Fruit fly (Drosophila melanogaster) whole organism, embryonic: ENCODE results near the gene CG32280.

Experiments
- Adf1 ChIP-seq: fragments of 200-800 bp; sonication (Bioruptor generic); IDR thresholded peaks from 2 replicates; pipeline ENCODE4 v1.3.6; 2022; ENCODE audit warnings: missing biosample characterization, missing genetic modification characterization
- Atf6 ChIP-seq: fragments of 200-800 bp; sonication (Bioruptor generic); IDR thresholded peaks from 2 replicates; pipeline ENCODE4 v1.3.6; 2022; ENCODE audit warnings: missing biosample characterization, missing genetic modification characterization
- BtbVII ChIP-seq: fragments of 200-800 bp; sonication (Bioruptor generic); optimal IDR thresholded peaks from 3 replicates; lab custom pipeline; 2017; ENCODE audit warnings: missing biosample characterization, mild to moderate bottlenecking, missing genetic modification characterization
- CG11085 ChIP-seq: fragments of 200-800 bp; sonication (Bioruptor generic); IDR thresholded peaks from 2 replicates; pipeline ENCODE4 v1.3.6; 2022; ENCODE audit warnings: missing biosample characterization, missing genetic modification characterization
- CG12104 ChIP-seq: fragments of 200-800 bp; sonication (Bioruptor generic); optimal IDR thresholded peaks from 3 replicates; lab custom pipeline; 2016; ENCODE audit warnings: missing biosample characterization, missing genetic modification characterization
- CG12155 ChIP-seq: fragments of 200-800 bp; sonication (Bioruptor generic); optimal IDR thresholded peaks from 3 replicates; lab custom pipeline; 2016; ENCODE audit warnings: missing biosample characterization, missing genetic modification characterization
- CG15269 ChIP-seq: fragments of 200-800 bp; sonication (Bioruptor generic); optimal IDR thresholded peaks from 2 replicates; lab custom pipeline; 2018; ENCODE audit warnings: missing biosample characterization, mild to moderate bottlenecking, missing genetic modification characterization, moderate library complexity
- CG15696 ChIP-seq: fragments of 200-800 bp; sonication (Bioruptor generic); optimal IDR thresholded peaks from 2 replicates; lab custom pipeline; 2019; ENCODE audit warnings: missing biosample characterization, mild to moderate bottlenecking, missing genetic modification characterization, moderate library complexity
- CG17359 ChIP-seq: fragments of 200-800 bp; sonication (Bioruptor generic); optimal IDR thresholded peaks from 3 replicates; lab custom pipeline; 2018; ENCODE audit warnings: missing biosample characterization, mild to moderate bottlenecking, missing genetic modification characterization, moderate library complexity
- CG18619 ChIP-seq: fragments of 200-800 bp; sonication (Bioruptor generic); optimal IDR thresholded peaks from 3 replicates; lab custom pipeline; 2017; ENCODE audit warnings: missing biosample characterization, mild to moderate bottlenecking, missing genetic modification characterization
- CG2199 ChIP-seq: fragments of 200-800 bp; sonication (Bioruptor generic); IDR thresholded peaks from 3 replicates; pipeline ENCODE4 v1.3.6; 2022; ENCODE audit warnings: missing biosample characterization, missing genetic modification characterization
- CG31365 ChIP-seq: fragments of 200-800 bp; sonication (Bioruptor generic); optimal IDR thresholded peaks from 2 replicates; lab custom pipeline; 2018; ENCODE audit warnings: missing biosample characterization, mild to moderate bottlenecking, missing genetic modification characterization
- CG34422 ChIP-seq: fragments of 200-800 bp; sonication (Bioruptor generic); IDR thresholded peaks from 3 replicates; pipeline ENCODE4 v1.3.6; 2022; ENCODE audit warnings: missing biosample characterization, missing genetic modification characterization
- CG3726 ChIP-seq: fragments of 200-800 bp; sonication (Bioruptor generic); IDR thresholded peaks from 3 replicates; pipeline ENCODE4, ENCODE4 v1.3.6; 2022; ENCODE audit warnings: missing biosample characterization, missing genetic modification characterization
- CG3995 ChIP-seq: fragments of 200-800 bp; sonication (Bioruptor generic); optimal IDR thresholded peaks from 3 replicates; lab custom pipeline; 2016; ENCODE audit warnings: missing biosample characterization, missing genetic modification characterization
- CG6254 ChIP-seq: fragments of 200-800 bp; sonication (Bioruptor generic); optimal IDR thresholded peaks from 3 replicates; lab custom pipeline; 2017; ENCODE audit warnings: mild to moderate bottlenecking, missing biosample characterization, missing genetic modification reagents, missing genetic modification characterization
- CG8359 ChIP-seq: fragments of 200-800 bp; sonication (Bioruptor generic); optimal IDR thresholded peaks from 2 replicates; lab custom pipeline; 2017; ENCODE audit warnings: missing biosample characterization, mild to moderate bottlenecking, missing genetic modification characterization, borderline replicate concordance
- CG8478 ChIP-seq: fragments of >200 bp; optimal IDR thresholded peaks from 2 replicates; lab custom pipeline; 2018
- CG8924 ChIP-seq: fragments of 200-800 bp; optimal IDR thresholded peaks from 3 replicates; lab custom pipeline; 2019; ENCODE audit warnings: missing biosample characterization, mild to moderate bottlenecking, missing genetic modification characterization, moderate library complexity
- CG8944 ChIP-seq: fragments of 200-800 bp; sonication (Bioruptor generic); optimal IDR thresholded peaks from 3 replicates; lab custom pipeline; 2016; ENCODE audit warnings: missing biosample characterization, missing genetic modification characterization
- CkIIα-i1 ChIP-seq: fragments of 200-800 bp; sonication (Bioruptor generic); IDR thresholded peaks from 2 replicates; pipeline ENCODE4 v1.3.6; 2022; ENCODE audit warnings: missing biosample characterization, missing genetic modification characterization
- Hsf ChIP-seq: fragments of 200-800 bp; sonication (Bioruptor generic); optimal IDR thresholded peaks from 3 replicates; lab custom pipeline; 2016; ENCODE audit warnings: missing biosample characterization, missing genetic modification characterization
- Mad ChIP-seq: fragments of 200-800 bp; sonication (Bioruptor generic); optimal IDR thresholded peaks from 2 replicates; lab custom pipeline; 2016; ENCODE audit warnings: missing biosample characterization, missing genetic modification characterization
- Oli ChIP-seq: fragments of 200-800 bp; sonication (Bioruptor generic); optimal IDR thresholded peaks from 2 replicates; lab custom pipeline; 2018; ENCODE audit warnings: missing biosample characterization, mild to moderate bottlenecking, missing genetic modification characterization, moderate library complexity
- Opbp ChIP-seq: fragments of 200-800 bp; sonication (Bioruptor generic); IDR thresholded peaks from 3 replicates; pipeline ENCODE4 v1.3.6; 2022; ENCODE audit warnings: missing biosample characterization, missing genetic modification characterization; ENCODE audit not compliant: partially characterized antibody
- Poxn ChIP-seq: fragments of 200-800 bp; sonication (Bioruptor generic); IDR thresholded peaks from 2 replicates; pipeline ENCODE4 v1.3.6; 2022; ENCODE audit warnings: missing biosample characterization, missing genetic modification characterization
- Sin3A ChIP-seq: fragments of >200 bp; optimal IDR thresholded peaks from 2 replicates; lab custom pipeline; 2018
- Xbp1 ChIP-seq: fragments of 200-800 bp; sonication (Bioruptor generic); optimal IDR thresholded peaks from 3 replicates; lab custom pipeline; 2016; ENCODE audit warnings: missing biosample characterization, mild to moderate bottlenecking, missing genetic modification characterization
- amos ChIP-seq: fragments of 200-800 bp; sonication (Bioruptor generic); IDR thresholded peaks from 2 replicates; pipeline ENCODE4 v1.3.6; 2022; ENCODE audit warnings: missing biosample characterization, missing genetic modification characterization; ENCODE audit not compliant: partially characterized antibody
- caup ChIP-seq: fragments of 200-800 bp; sonication (Bioruptor generic); optimal IDR thresholded peaks from 3 replicates; lab custom pipeline; 2017; ENCODE audit warnings: missing biosample characterization, mild to moderate bottlenecking, missing genetic modification characterization, moderate library complexity; ENCODE audit not compliant: severe bottlenecking
- chif ChIP-seq, 2 experiments: fragments of 200-800 bp; sonication (Bioruptor generic); optimal IDR thresholded peaks; 3 replicates each; lab custom pipeline; 2016; ENCODE audit warnings: missing biosample characterization in 2 of 2, missing genetic modification characterization in 2 of 2
- crc ChIP-seq: fragments of 200-800 bp; sonication (Bioruptor generic); optimal IDR thresholded peaks from 2 replicates; lab custom pipeline; 2016; ENCODE audit warnings: missing biosample characterization, missing genetic modification characterization
- dpn ChIP-seq, 2 experiments: fragments of 200-800 bp; sonication (Bioruptor generic); optimal IDR thresholded peaks; 3 replicates each; lab custom pipeline; 2016; ENCODE audit warnings: missing biosample characterization in 2 of 2, missing genetic modification characterization in 2 of 2
- esg ChIP-seq: fragments of 200-800 bp; sonication (Bioruptor generic); conservative IDR thresholded peaks from 2 replicates; pipeline ENCODE4 v1.3.6; 2022; ENCODE audit warnings: missing biosample characterization, missing genetic modification characterization
- gce ChIP-seq: fragments of 200-800 bp; sonication (Bioruptor generic); IDR thresholded peaks from 3 replicates; pipeline ENCODE4 v1.3.6; 2022; ENCODE audit warnings: missing biosample characterization, missing genetic modification characterization
- gem ChIP-seq: fragments of 200-800 bp; sonication (Bioruptor generic); optimal IDR thresholded peaks from 2 replicates; lab custom pipeline; 2019; ENCODE audit warnings: missing biosample characterization, mild to moderate bottlenecking, missing genetic modification characterization, moderate library complexity
- grn ChIP-seq: fragments of 200-800 bp; sonication (Bioruptor generic); optimal IDR thresholded peaks from 3 replicates; lab custom pipeline; 2017; ENCODE audit warnings: missing biosample characterization, missing genetic modification characterization
- gsb ChIP-seq: fragments of 200-800 bp; sonication (Bioruptor generic); IDR thresholded peaks from 2 replicates; pipeline ENCODE4 v1.3.6; 2022; ENCODE audit warnings: missing biosample characterization, missing genetic modification characterization
- gt ChIP-seq: fragments of 200-800 bp; sonication (Bioruptor generic); IDR thresholded peaks from 2 replicates; pipeline ENCODE4 v1.3.6; 2022; ENCODE audit warnings: missing biosample characterization, missing genetic modification characterization
- insv ChIP-seq, 2 experiments: fragments of 200-800 bp; sonication (Bioruptor generic); optimal IDR thresholded peaks; 3 replicates each; lab custom pipeline; 2016 to 2018; ENCODE audit warnings: missing biosample characterization in 2 of 2, missing genetic modification characterization in 2 of 2
- inv ChIP-seq: fragments of 200-800 bp; sonication (Bioruptor generic); IDR thresholded peaks from 2 replicates; pipeline ENCODE4 v1.3.6; 2022; ENCODE audit warnings: missing biosample characterization, missing genetic modification characterization; ENCODE audit not compliant: partially characterized antibody
- jing ChIP-seq: fragments of 200-800 bp; sonication (Bioruptor generic); optimal IDR thresholded peaks from 2 replicates; lab custom pipeline; 2018; ENCODE audit warnings: missing biosample characterization, mild to moderate bottlenecking, missing genetic modification characterization
- kah ChIP-seq: fragments of 200-800 bp; sonication (Bioruptor generic); optimal IDR thresholded peaks from 2 replicates; lab custom pipeline; 2018; ENCODE audit warnings: missing biosample characterization, mild to moderate bottlenecking, missing genetic modification characterization
- mld ChIP-seq: fragments of 200-800 bp; sonication (Bioruptor generic); IDR thresholded peaks from 3 replicates; pipeline ENCODE4 v1.3.6; 2022; ENCODE audit warnings: missing biosample characterization, missing genetic modification characterization; ENCODE audit not compliant: partially characterized antibody
- schlank ChIP-seq: fragments of 200-800 bp; sonication (Bioruptor generic); optimal IDR thresholded peaks from 2 replicates; lab custom pipeline; 2018; ENCODE audit warnings: missing biosample characterization, mild to moderate bottlenecking, missing genetic modification characterization
- sd ChIP-seq: fragments of 200-800 bp; sonication (Bioruptor generic); optimal IDR thresholded peaks from 3 replicates; lab custom pipeline; 2018; ENCODE audit warnings: missing biosample characterization, mild to moderate bottlenecking, missing genetic modification characterization, moderate library complexity
- stc ChIP-seq: fragments of 200-800 bp; sonication (Bioruptor generic); IDR thresholded peaks from 2 replicates; pipeline ENCODE4 v1.3.6; 2022; ENCODE audit warnings: missing biosample characterization, missing genetic modification characterization
- sug ChIP-seq: fragments of 200-800 bp; optimal IDR thresholded peaks from 2 replicates; lab custom pipeline; 2019; ENCODE audit warnings: missing biosample characterization, mild to moderate bottlenecking, missing genetic modification characterization, moderate library complexity
- tio ChIP-seq: fragments of 200-800 bp; sonication (Bioruptor generic); optimal IDR thresholded peaks from 2 replicates; lab custom pipeline; 2017; ENCODE audit warnings: missing biosample characterization, missing genetic modification characterization, inconsistent platforms
- ttk ChIP-seq: fragments of 200-800 bp; sonication (Bioruptor generic); IDR thresholded peaks from 2 replicates; pipeline ENCODE4 v2.1.2; 2022; ENCODE audit warnings: missing biosample characterization, missing genetic modification characterization
- unpg ChIP-seq: fragments of 200-800 bp; sonication (Bioruptor generic); optimal IDR thresholded peaks from 3 replicates; lab custom pipeline; 2018; ENCODE audit warnings: missing biosample characterization, mild to moderate bottlenecking, missing genetic modification characterization, moderate library complexity

CG32280 gene

DNA sequence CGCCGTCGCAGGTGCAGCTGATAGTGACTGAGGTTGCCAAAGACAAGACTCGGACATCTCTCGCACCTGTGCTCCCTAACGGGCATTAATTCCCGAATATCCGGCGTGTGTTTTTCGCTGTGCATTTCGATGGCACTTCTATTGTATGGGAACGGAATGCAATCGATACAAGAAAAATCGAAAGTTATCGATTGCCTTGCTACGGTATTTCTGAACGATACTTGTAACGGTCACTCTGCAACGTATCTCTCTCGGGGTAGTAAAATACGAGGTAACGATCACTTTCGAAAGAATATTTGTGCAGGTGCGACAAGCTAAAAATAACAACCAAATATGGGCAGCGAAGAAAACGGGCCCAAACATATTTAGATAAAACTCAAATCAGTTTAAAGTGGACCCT lies at the start of gene CG32280 (continued):
- no peak for TF ChIP-seq CG17359 (tag; lab: Kevin White, UChicago)
- no peak for TF ChIP-seq gsb (GFP tag; lab: Robert Waterston, UW)
- TF ChIP-seq amos (GFP tag; lab: Robert Waterston, UW) = peak; percentile 91
- TF ChIP-seq Atf6 (GFP tag; lab: Robert Waterston, UW) = peak; percentile 40; the same call in 1 of the 2 replicates
- TF ChIP-seq esg (GFP tag; lab: Robert Waterston, UW) = no peak
- no peak for TF ChIP-seq CG12104
- TF ChIP-seq CG3726 (GFP tag; lab: Robert Waterston, UW) = no peak
- peak; percentile 20 for TF ChIP-seq unpg (GFP tag; lab: Kevin White, UChicago)
- TF ChIP-seq Adf1 (GFP tag; lab: Robert Waterston, UW) = 0 out of 2 replicates have a peak, but pooled peaks have one; percentile 12
- no peak for TF ChIP-seq crc (GFP tag; lab: Kevin White, UChicago)
- no peak for TF ChIP-seq CG6254 (GFP tag; lab: Kevin White, UChicago)
- peak; percentile 73; the same call in 1 of the 3 replicates for TF ChIP-seq mld
- TF ChIP-seq BtbVII (GFP tag; lab: Kevin White, UChicago) = no peak
- no peak for TF ChIP-seq gt
- no peak for TF ChIP-seq CG8944
- no peak for TF ChIP-seq CG15269 (tag; lab: Kevin White, UChicago)
- no peak for TF ChIP-seq gce (GFP tag; lab: Robert Waterston, UW)
- peak; percentile 41 for TF ChIP-seq Sin3A (lab: Kevin White, UChicago)
- TF ChIP-seq dpn (GFP tag; optimal IDR thresholded peaks at IDR 0.05; lab: Kevin White, UChicago) = peak; percentile 13 to 38
- peak; percentile 10 for TF ChIP-seq Mad (GFP tag; lab: Kevin White, UChicago)
- no peak for TF ChIP-seq grn (GFP tag; lab: Kevin White, UChicago)
- TF ChIP-seq CG34422 (GFP tag; lab: Robert Waterston, UW) = no peak; the same call in 2 of the 3 replicates
- no peak for TF ChIP-seq chif (GFP tag; optimal IDR thresholded peaks at IDR 0.05; lab: Kevin White, UChicago)
- TF ChIP-seq tio (GFP tag; lab: Kevin White, UChicago) = no peak
- no peak for TF ChIP-seq Hsf (GFP tag; lab: Kevin White, UChicago)
- peak; percentile 87; the same call in 2 of the 3 replicates for TF ChIP-seq Opbp (GFP tag; lab: Robert Waterston, UW)
- peak; percentile 82 for TF ChIP-seq sd (tag; lab: Kevin White, UChicago)
- no peak for TF ChIP-seq CG8359 (GFP tag; lab: Kevin White, UChicago)
- TF ChIP-seq CG11085 (GFP tag; lab: Robert Waterston, UW) = no peak
- no peak for TF ChIP-seq Oli (tag; lab: Kevin White, UChicago)
- TF ChIP-seq gem = no peak
- no peak for TF ChIP-seq stc (GFP tag; lab: Robert Waterston, UW)
- TF ChIP-seq schlank (tag; lab: Kevin White, UChicago) = no peak
- no peak for TF ChIP-seq CG8478 (lab: Kevin White, UChicago)
- TF ChIP-seq CG12155 (GFP tag; lab: Kevin White, UChicago) = peak; percentile 46
- TF ChIP-seq CG2199 = 0 out of 3 replicates have a peak, but pooled peaks have one; percentile 6
- peak; percentile 50 for TF ChIP-seq caup (GFP tag; lab: Kevin White, UChicago)
- no peak for TF ChIP-seq CG31365 (tag; lab: Kevin White, UChicago)
- TF ChIP-seq CkIIα-i1 (GFP tag; lab: Robert Waterston, UW) = no peak
- peak; percentile 77 for TF ChIP-seq CG3995 (GFP tag; lab: Kevin White, UChicago)
- TF ChIP-seq sug = peak; percentile 22
- no peak for TF ChIP-seq jing (GFP tag; lab: Kevin White, UChicago)
- no peak for TF ChIP-seq Poxn (GFP tag; lab: Robert Waterston, UW)
- TF ChIP-seq ttk (GFP tag; lab: Robert Waterston, UW) = 0 out of 2 replicates have a peak, but pooled peaks have one; percentile 7
- TF ChIP-seq CG18619 = no peak
- peak; percentile 13 for TF ChIP-seq Xbp1 (GFP tag; lab: Kevin White, UChicago)
- TF ChIP-seq CG8924 (tag; lab: Kevin White, UChicago) = peak; percentile 47
- no peak for TF ChIP-seq CG15696 (tag; lab: Kevin White, UChicago)
- peak in 1 of 2 experiments; percentile 11 for TF ChIP-seq insv (GFP tag; optimal IDR thresholded peaks at IDR 0.05; lab: Kevin White, UChicago)
- no peak for TF ChIP-seq kah
- TF ChIP-seq inv (GFP tag; lab: Robert Waterston, UW) = peak; percentile 77
